Fruit fly (Drosophila melanogaster): ENCODE data around the gene subdued.

Gene subdued

dm6 chr3R:19671223-19671991, 28.9 kb upstream of the subdued start, which contains the start of gene Naam (continued):
- TF ChIP-seq Pdp1 (GFP tag; optimal IDR thresholded peaks at IDR 0.05) (peak; percentile 74 to 98), sc (optimal IDR thresholded peaks at IDR 0.05) (no peak), sc (GFP tag; optimal IDR thresholded peaks at IDR 0.05) (no peak), Dp (GFP tag; optimal IDR thresholded peaks at IDR 0.05) (no peak), CG43689 (GFP tag; IDR thresholded peaks at IDR 0.05) (no peak), cg (GFP tag; optimal IDR thresholded peaks at IDR 0.05) (no peak), tup (GFP tag; optimal IDR thresholded peaks at IDR 0.05) (no peak), CG2875 (GFP tag; optimal IDR thresholded peaks at IDR 0.05) (peak; percentile 55), nau (GFP tag; optimal IDR thresholded peaks at IDR 0.05) (peak; percentile 61), Nf-YC (tag; optimal IDR thresholded peaks at IDR 0.05) (no peak), CG11247 (GFP tag; IDR thresholded peaks at IDR 0.05) (peak; percentile 75), ci (GFP tag; IDR thresholded peaks at IDR 0.05) (peak; percentile 95), CG14710 (tag; optimal IDR thresholded peaks at IDR 0.05) (peak; percentile 22), CkIIα-i1 (GFP tag; IDR thresholded peaks at IDR 0.05) (no peak), CG6689 (GFP tag; IDR thresholded peaks at IDR 0.05) (peak; percentile 69), CG17186 (GFP tag; optimal IDR thresholded peaks at IDR 0.05) (no peak), CG6813 (GFP tag; optimal IDR thresholded peaks at IDR 0.05) (peak; percentile 86), BtbVII (GFP tag; optimal IDR thresholded peaks at IDR 0.05) (peak; percentile 38), CG4730 (GFP tag; IDR thresholded peaks at IDR 0.05) (0 out of 2 replicates have a peak, but pooled peaks have one; percentile 33), CG7963 (GFP tag; IDR thresholded peaks at IDR 0.05; ENCODE audit: partially characterized antibody) (no peak), CG7839 (tag; optimal IDR thresholded peaks at IDR 0.05) (peak; percentile 79), NFAT (GFP tag; IDR thresholded peaks at IDR 0.05) (peak; percentile 85), btn (GFP tag; optimal IDR thresholded peaks at IDR 0.05) (no peak), HHEX (GFP tag; optimal IDR thresholded peaks at IDR 0.05) (peak; percentile 68), CG31441 (GFP tag; IDR thresholded peaks at IDR 0.05) (peak; percentile 77), h (optimal IDR thresholded peaks at IDR 0.05) (no peak), CG15514 (GFP tag; optimal IDR thresholded peaks at IDR 0.05) (peak; percentile 79), Asciz (GFP tag; optimal IDR thresholded peaks at IDR 0.05) (peak; percentile 72), CHES-1-like (GFP tag; optimal IDR thresholded peaks at IDR 0.05) (peak; percentile 79), Lhr (GFP tag; optimal IDR thresholded peaks at IDR 0.05) (peak; percentile 8), E2f2 (GFP tag; IDR thresholded peaks at IDR 0.05) (peak; percentile 57; the same call in 1 of the 2 replicates), pzg (GFP tag; optimal IDR thresholded peaks at IDR 0.05) (peak; percentile 21), CG10209 (GFP tag; optimal IDR thresholded peaks at IDR 0.05) (peak; percentile 69), CG15479 (GFP tag; optimal IDR thresholded peaks at IDR 0.05) (no peak), dan (GFP tag; IDR thresholded peaks at IDR 0.05) (no peak), br (optimal IDR thresholded peaks at IDR 0.05) (no peak), stc (GFP tag; IDR thresholded peaks at IDR 0.05) (peak; percentile 81), HmgD (GFP tag; optimal IDR thresholded peaks at IDR 0.05) (peak; percentile 30), Sin3A (optimal IDR thresholded peaks at IDR 0.05) (no peak), peb (GFP tag; IDR thresholded peaks at IDR 0.05) (peak; percentile 26; the same call in 1 of the 2 replicates), mld (GFP tag; IDR thresholded peaks at IDR 0.05; ENCODE audit: partially characterized antibody) (no peak), tna (GFP tag; IDR thresholded peaks at IDR 0.05; ENCODE audit: partially characterized antibody) (no peak), CG12071 (GFP tag; optimal IDR thresholded peaks at IDR 0.05) (peak; percentile 77), CG12104 (GFP tag; optimal IDR thresholded peaks at IDR 0.05) (peak; percentile 35), mirr (GFP tag; optimal IDR thresholded peaks at IDR 0.05) (peak; percentile 52), jumu (GFP tag; optimal IDR thresholded peaks at IDR 0.05) (peak; percentile 61), CG1233 (GFP tag; optimal IDR thresholded peaks at IDR 0.05) (peak; percentile 71), D19A (tag; optimal IDR thresholded peaks at IDR 0.05) (peak; percentile 50), Atf-2 (GFP tag; optimal IDR thresholded peaks at IDR 0.05) (peak; percentile 67), CG8765 (GFP tag; IDR thresholded peaks at IDR 0.05) (0 out of 2 replicates have a peak, but pooled peaks have one; percentile 24)

Measured in whole organism, embryonic.